Fruit fly (Drosophila melanogaster) whole organism, embryonic: ENCODE results near the gene NimC2.
A peak's percentile ranks its signal among the peaks of the same experiment; 100 is the strongest.

Experiments
- BtbVII ChIP-seq: fragments of 200-800 bp; sonication (Bioruptor generic); optimal IDR thresholded peaks from 3 replicates; lab custom pipeline; 2017; ENCODE audit warnings: missing biosample characterization, mild to moderate bottlenecking, missing genetic modification characterization
- CG1024 ChIP-seq: fragments of 200-800 bp; sonication (Bioruptor generic); IDR thresholded peaks from 2 replicates; pipeline ENCODE4 v1.3.6; 2022; ENCODE audit warnings: missing biosample characterization, missing genetic modification characterization
- CG10274 ChIP-seq: fragments of 200-800 bp; sonication (Bioruptor generic); optimal IDR thresholded peaks from 3 replicates; lab custom pipeline; 2017; ENCODE audit warnings: missing biosample characterization, mild to moderate bottlenecking, missing genetic modification characterization
- CG12236 ChIP-seq: fragments of 200-800 bp; sonication (Bioruptor generic); optimal IDR thresholded peaks from 2 replicates; lab custom pipeline; 2016; ENCODE audit warnings: missing biosample characterization, missing genetic modification characterization
- CG13894 ChIP-seq: fragments of 200-800 bp; sonication (Bioruptor generic); optimal IDR thresholded peaks from 3 replicates; lab custom pipeline; 2018; ENCODE audit warnings: missing biosample characterization, mild to moderate bottlenecking, missing genetic modification characterization, moderate library complexity
- CG16813 ChIP-seq: fragments of 200-800 bp; sonication (Bioruptor generic); IDR thresholded peaks from 3 replicates; pipeline ENCODE4 v1.3.6; 2022; ENCODE audit warnings: missing biosample characterization, missing genetic modification characterization; ENCODE audit not compliant: partially characterized antibody
- CG17359 ChIP-seq: fragments of 200-800 bp; sonication (Bioruptor generic); optimal IDR thresholded peaks from 3 replicates; lab custom pipeline; 2018; ENCODE audit warnings: missing biosample characterization, mild to moderate bottlenecking, missing genetic modification characterization, moderate library complexity
- CG17361 ChIP-seq: fragments of 200-800 bp; sonication (Bioruptor generic); IDR thresholded peaks from 3 replicates; pipeline ENCODE4 v1.3.6; 2022; ENCODE audit warnings: missing biosample characterization, missing genetic modification characterization
- CG17829 ChIP-seq: fragments of 200-800 bp; optimal IDR thresholded peaks from 2 replicates; lab custom pipeline; 2019; ENCODE audit warnings: missing biosample characterization, mild to moderate bottlenecking, missing genetic modification characterization, moderate library complexity
- CG2129 ChIP-seq: fragments of 200-800 bp; sonication (Bioruptor generic); IDR thresholded peaks from 2 replicates; pipeline ENCODE4 v1.3.6; 2022; ENCODE audit warnings: missing biosample characterization, missing genetic modification characterization; ENCODE audit not compliant: partially characterized antibody
- CG2202 ChIP-seq: fragments of 200-800 bp; sonication (Bioruptor generic); optimal IDR thresholded peaks from 2 replicates; lab custom pipeline; 2018; ENCODE audit warnings: missing biosample characterization, mild to moderate bottlenecking, missing genetic modification characterization
- CG2712 ChIP-seq: fragments of 200-800 bp; optimal IDR thresholded peaks from 3 replicates; lab custom pipeline; 2019; ENCODE audit warnings: missing biosample characterization, mild to moderate bottlenecking, missing genetic modification characterization, moderate library complexity
- CG32767 ChIP-seq: fragments of 200-800 bp; sonication (Bioruptor generic); IDR thresholded peaks from 2 replicates; pipeline ENCODE4 v1.3.6; 2022; ENCODE audit warnings: missing biosample characterization, missing genetic modification characterization
- CG3407 ChIP-seq: fragments of 200-800 bp; sonication (Bioruptor generic); optimal IDR thresholded peaks from 2 replicates; lab custom pipeline; 2018; ENCODE audit warnings: missing biosample characterization, mild to moderate bottlenecking, missing genetic modification characterization
- CG3995 ChIP-seq: fragments of 200-800 bp; sonication (Bioruptor generic); optimal IDR thresholded peaks from 3 replicates; lab custom pipeline; 2016; ENCODE audit warnings: missing biosample characterization, missing genetic modification characterization
- CG4328 ChIP-seq: fragments of 200-800 bp; sonication (Bioruptor generic); optimal IDR thresholded peaks from 3 replicates; lab custom pipeline; 2017; ENCODE audit warnings: missing biosample characterization, missing genetic modification reagents, missing genetic modification characterization
- CG4360 ChIP-seq: fragments of 200-800 bp; sonication (Bioruptor generic); IDR thresholded peaks from 2 replicates; pipeline ENCODE4 v1.3.6; 2022; ENCODE audit warnings: missing biosample characterization, missing genetic modification characterization
- CG43689 ChIP-seq: fragments of 200-800 bp; sonication (Bioruptor generic); IDR thresholded peaks from 2 replicates; pipeline ENCODE4 v1.3.6; 2022; ENCODE audit warnings: missing biosample characterization, missing genetic modification characterization
- CG4820 ChIP-seq: fragments of 200-800 bp; sonication (Bioruptor generic); optimal IDR thresholded peaks from 3 replicates; lab custom pipeline; 2016; ENCODE audit warnings: missing biosample characterization, missing genetic modification characterization
- CG6854 ChIP-seq: fragments of 200-800 bp; sonication (Bioruptor generic); optimal IDR thresholded peaks from 3 replicates; lab custom pipeline; 2017; ENCODE audit warnings: missing biosample characterization, mild to moderate bottlenecking, missing genetic modification characterization
- CG9932 ChIP-seq: fragments of 200-800 bp; sonication (Bioruptor generic); IDR thresholded peaks from 2 replicates; pipeline ENCODE4 v1.3.6; 2022; ENCODE audit warnings: missing biosample characterization, missing genetic modification characterization
- Dfd ChIP-seq, 2 experiments: fragments of >200 bp; optimal IDR thresholded peaks; 2 replicates each; lab custom pipeline; 2017; ENCODE audit warnings: missing biosample characterization in 2 of 2, missing genetic modification characterization in 2 of 2
- E2f1 ChIP-seq: fragments of 200-800 bp; sonication (Bioruptor generic); IDR thresholded peaks from 2 replicates; pipeline ENCODE4 v1.3.6; 2022; ENCODE audit warnings: missing biosample characterization, missing genetic modification characterization
- E2f2 ChIP-seq: fragments of 200-800 bp; sonication (Bioruptor generic); IDR thresholded peaks from 2 replicates; pipeline ENCODE4 v1.3.6; 2022; ENCODE audit warnings: missing biosample characterization, missing genetic modification characterization
- Gug ChIP-seq: fragments of 200-800 bp; sonication (Bioruptor generic); IDR thresholded peaks from 4 replicates; pipeline ENCODE4 v1.3.6; 2022; ENCODE audit warnings: missing biosample characterization, missing genetic modification characterization
- HLH3B ChIP-seq: fragments of 200-800 bp; sonication (Bioruptor generic); IDR thresholded peaks from 2 replicates; pipeline ENCODE4 v1.3.6; 2022; ENCODE audit warnings: missing biosample characterization, missing genetic modification characterization
- Hr51 ChIP-seq, 2 experiments: fragments of 200-800 bp; sonication (Bioruptor generic); optimal IDR thresholded peaks; 2 replicates in 1 of 2; 3 replicates in 1 of 2; lab custom pipeline; 2016 to 2018; ENCODE audit warnings: missing biosample characterization in 2 of 2, missing genetic modification characterization in 2 of 2, mild to moderate bottlenecking in 1 of 2, moderate library complexity in 1 of 2
- Hr78 ChIP-seq, 2 experiments: fragments of 200-800 bp in 1 of 2; fragments of >200 bp in 1 of 2; sonication (Bioruptor generic) in 1 of 2; optimal IDR thresholded peaks; 2 replicates each; lab custom pipeline; 2017 to 2019; ENCODE audit warnings: missing biosample characterization in 2 of 2, missing genetic modification characterization in 2 of 2, mild to moderate bottlenecking in 1 of 2, moderate library complexity in 1 of 2
- Lim3 ChIP-seq: fragments of 200-800 bp; sonication (Bioruptor generic); IDR thresholded peaks from 2 replicates; pipeline ENCODE4 v1.3.6; 2022; ENCODE audit warnings: missing biosample characterization, missing genetic modification characterization
- MBD-R2 ChIP-seq: fragments of 200-800 bp; sonication (Bioruptor generic); IDR thresholded peaks from 2 replicates; pipeline ENCODE4 v1.3.6; 2022; ENCODE audit warnings: missing biosample characterization, missing genetic modification characterization
- Max ChIP-seq: fragments of 200-800 bp; sonication (Bioruptor generic); optimal IDR thresholded peaks from 2 replicates; lab custom pipeline; 2016; ENCODE audit warnings: missing biosample characterization, mild to moderate bottlenecking, missing genetic modification characterization
- Poxn ChIP-seq: fragments of 200-800 bp; sonication (Bioruptor generic); IDR thresholded peaks from 2 replicates; pipeline ENCODE4 v1.3.6; 2022; ENCODE audit warnings: missing biosample characterization, missing genetic modification characterization
- Scr ChIP-seq: fragments of 200-800 bp; sonication (Bioruptor generic); IDR thresholded peaks from 2 replicates; pipeline ENCODE4 v1.3.6; 2022; ENCODE audit warnings: missing biosample characterization, missing genetic modification characterization; ENCODE audit not compliant: partially characterized antibody
- Side ChIP-seq: fragments of 200-800 bp; sonication (Bioruptor generic); optimal IDR thresholded peaks from 2 replicates; lab custom pipeline; 2016; ENCODE audit warnings: missing biosample characterization, missing genetic modification characterization
- caup ChIP-seq: fragments of 200-800 bp; sonication (Bioruptor generic); optimal IDR thresholded peaks from 3 replicates; lab custom pipeline; 2017; ENCODE audit warnings: missing biosample characterization, mild to moderate bottlenecking, missing genetic modification characterization, moderate library complexity; ENCODE audit not compliant: severe bottlenecking
- chinmo ChIP-seq: fragments of 200-800 bp; sonication (Bioruptor generic); IDR thresholded peaks from 4 replicates; pipeline ENCODE4 v1.3.6; 2022; ENCODE audit warnings: missing biosample characterization, missing genetic modification characterization; ENCODE audit not compliant: partially characterized antibody
- ewg ChIP-seq: fragments of 200-800 bp; sonication (Bioruptor generic); optimal IDR thresholded peaks from 3 replicates; lab custom pipeline; 2017; ENCODE audit warnings: mild to moderate bottlenecking, missing biosample characterization, missing genetic modification reagents, missing genetic modification characterization
- fd64A ChIP-seq: fragments of 200-800 bp; sonication (Bioruptor generic); optimal IDR thresholded peaks from 3 replicates; lab custom pipeline; 2018; ENCODE audit warnings: missing biosample characterization, mild to moderate bottlenecking, missing genetic modification characterization
- kay ChIP-seq: fragments of 200-800 bp; sonication (Bioruptor generic); optimal IDR thresholded peaks from 2 replicates; lab custom pipeline; 2016; ENCODE audit warnings: missing biosample characterization, missing genetic modification characterization
- p53 ChIP-seq: fragments of 200-800 bp; sonication (Bioruptor generic); optimal IDR thresholded peaks from 2 replicates; lab custom pipeline; 2016; ENCODE audit warnings: missing biosample characterization, missing genetic modification characterization
- peb ChIP-seq: fragments of 200-800 bp; sonication (Bioruptor generic); IDR thresholded peaks from 2 replicates; pipeline ENCODE4 v1.3.6; 2022; ENCODE audit warnings: missing biosample characterization, missing genetic modification characterization
- psq ChIP-seq: fragments of 200-800 bp; sonication (Bioruptor generic); optimal IDR thresholded peaks from 2 replicates; lab custom pipeline; 2017; ENCODE audit warnings: missing biosample characterization, missing genetic modification characterization
- repo ChIP-seq: fragments of 200-800 bp; sonication (Bioruptor generic); optimal IDR thresholded peaks from 2 replicates; lab custom pipeline; 2016; ENCODE audit warnings: missing biosample characterization, missing genetic modification characterization
- rib ChIP-seq: fragments of 200-800 bp; sonication (Bioruptor generic); IDR thresholded peaks from 2 replicates; pipeline ENCODE4 v1.3.6; 2022; ENCODE audit warnings: missing biosample characterization, missing genetic modification characterization
- sim ChIP-seq: fragments of 200-800 bp; sonication (Bioruptor generic); IDR thresholded peaks from 2 replicates; pipeline ENCODE4 v1.3.6; 2022; ENCODE audit warnings: missing biosample characterization, missing genetic modification characterization
- sima ChIP-seq: fragments of 200-800 bp; sonication (Bioruptor generic); optimal IDR thresholded peaks from 2 replicates; lab custom pipeline; 2016; ENCODE audit warnings: missing biosample characterization, missing genetic modification characterization
- sqz ChIP-seq: fragments of 200-800 bp; sonication (Bioruptor generic); optimal IDR thresholded peaks from 3 replicates; lab custom pipeline; 2018; ENCODE audit warnings: missing biosample characterization, mild to moderate bottlenecking, missing genetic modification characterization
- tio ChIP-seq: fragments of 200-800 bp; sonication (Bioruptor generic); optimal IDR thresholded peaks from 2 replicates; lab custom pipeline; 2017; ENCODE audit warnings: missing biosample characterization, missing genetic modification characterization, inconsistent platforms
- zfh1 ChIP-seq: fragments of 200-800 bp; sonication (Bioruptor generic); IDR thresholded peaks from 3 replicates; pipeline ENCODE4 v1.3.6; 2022; ENCODE audit warnings: missing biosample characterization, missing genetic modification characterization

NimC2 gene

dm6 chr2L:14024051-14024745, 44.3 kb downstream of the NimC2 start (continued):
- TF ChIP-seq CG1024 (peak; percentile 98), Dfd (GFP tag; optimal IDR thresholded peaks at IDR 0.05; lab: Kevin White, UChicago) (no peak), tio (GFP tag; lab: Kevin White, UChicago) (peak; percentile 99), CG4820 (GFP tag; lab: Kevin White, UChicago) (peak; percentile 98), CG32767 (GFP tag; lab: Robert Waterston, UW) (peak; percentile 98), sqz (GFP tag; lab: Kevin White, UChicago) (peak; percentile 100), Lim3 (GFP tag; lab: Robert Waterston, UW) (peak; percentile 91), Hr51 (GFP tag; optimal IDR thresholded peaks at IDR 0.05; lab: Kevin White, UChicago) (peak; percentile 93 to 99), CG13894 (tag; lab: Kevin White, UChicago) (peak; percentile 98), E2f1 (GFP tag; lab: Robert Waterston, UW) (peak; percentile 97), CG4328 (peak; percentile 100), kay (GFP tag; lab: Kevin White, UChicago) (peak; percentile 99), Poxn (GFP tag; lab: Robert Waterston, UW) (peak; percentile 85), BtbVII (GFP tag; lab: Kevin White, UChicago) (peak; percentile 100), CG10274 (GFP tag; lab: Kevin White, UChicago) (peak; percentile 96), E2f2 (GFP tag; lab: Robert Waterston, UW) (peak; percentile 87), ewg (GFP tag; lab: Kevin White, UChicago) (peak; percentile 99), Max (GFP tag; lab: Kevin White, UChicago) (peak; percentile 98), Side (peak; percentile 100), CG4360 (GFP tag; lab: Robert Waterston, UW) (peak; percentile 98), CG3995 (peak; percentile 84), zfh1 (GFP tag; lab: Robert Waterston, UW) (peak; percentile 99), p53 (GFP tag; lab: Kevin White, UChicago) (peak; percentile 99), fd64A (GFP tag; lab: Kevin White, UChicago) (peak; percentile 100), rib (GFP tag; lab: Robert Waterston, UW) (peak; percentile 99), CG17829 (tag; lab: Kevin White, UChicago) (peak; percentile 97), Gug (peak; percentile 81; the same call in 2 of the 4 replicates), CG17361 (GFP tag; lab: Robert Waterston, UW) (peak; percentile 94), CG43689 (peak; percentile 99), MBD-R2 (peak; percentile 96), peb (GFP tag; lab: Robert Waterston, UW) (peak; percentile 97), CG3407 (GFP tag; lab: Kevin White, UChicago) (peak; percentile 100), CG12236 (GFP tag; lab: Kevin White, UChicago) (peak; percentile 100), HLH3B (GFP tag; lab: Robert Waterston, UW) (peak; percentile 99), repo (GFP tag; lab: Kevin White, UChicago) (peak; percentile 99), CG17359 (tag; lab: Kevin White, UChicago) (peak; percentile 100), caup (GFP tag; lab: Kevin White, UChicago) (peak; percentile 100), sim (GFP tag; lab: Robert Waterston, UW) (peak; percentile 99), CG16813 (GFP tag; lab: Robert Waterston, UW) (no peak), CG9932 (GFP tag; lab: Robert Waterston, UW) (peak; percentile 88), sima (GFP tag; lab: Kevin White, UChicago) (peak; percentile 97), CG2202 (peak; percentile 100), CG2129 (no peak), CG2712 (tag; lab: Kevin White, UChicago) (peak; percentile 98), chinmo (GFP tag; lab: Robert Waterston, UW) (peak; percentile 93; the same call in 2 of the 4 replicates), Hr78 (GFP tag; optimal IDR thresholded peaks at IDR 0.05; lab: Kevin White, UChicago) (peak in 1 of 2 experiments; percentile 82), CG6854 (GFP tag; lab: Kevin White, UChicago) (peak; percentile 98), psq (GFP tag; lab: Kevin White, UChicago) (peak; percentile 98), Scr (GFP tag; lab: Robert Waterston, UW) (no peak; the same call in 1 of the 2 replicates)
